Fruit fly (Drosophila melanogaster): ENCODE measurements around the gene Nnp-1.

Nnp-1 gene

DNA sequence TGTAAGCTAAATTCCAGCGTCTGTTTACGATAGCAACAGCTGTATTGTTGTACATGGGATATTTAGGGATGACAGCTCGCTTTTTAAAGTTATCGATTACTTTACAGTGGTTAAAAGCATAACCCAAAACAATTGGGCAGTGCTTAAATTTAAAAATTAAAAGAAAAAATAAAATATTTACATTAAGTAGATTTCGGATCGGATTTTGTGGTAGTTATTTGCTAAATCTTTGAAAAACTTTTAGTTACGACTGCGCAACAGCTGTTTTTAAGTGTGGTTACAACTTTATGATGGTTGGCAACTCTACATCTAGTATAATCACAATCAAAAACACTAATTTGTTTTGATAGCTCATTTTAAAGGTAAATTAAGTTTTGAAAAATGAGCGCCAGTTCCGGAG lies 21.3 kb upstream of the Nnp-1 start, which contains the start of the genes Ing5 and CG7099 (continued):
- TF ChIP-seq fkh (GFP tag; optimal IDR thresholded peaks at IDR 0.05) (peak; percentile 95), Sox14 (GFP tag; optimal IDR thresholded peaks at IDR 0.05) (peak; percentile 95), Smox (GFP tag; optimal IDR thresholded peaks at IDR 0.05) (peak; percentile 95), Gug (GFP tag; IDR thresholded peaks at IDR 0.05) (peak; percentile 93), CG6808 (GFP tag; optimal IDR thresholded peaks at IDR 0.05) (peak; percentile 80), lz (GFP tag; optimal IDR thresholded peaks at IDR 0.05) (peak; percentile 96), salr (GFP tag; optimal IDR thresholded peaks at IDR 0.05) (peak; percentile 88 to 92), CG3919 (GFP tag; optimal IDR thresholded peaks at IDR 0.05) (peak; percentile 96), Sox15 (GFP tag; optimal IDR thresholded peaks at IDR 0.05) (peak; percentile 94), Ets21C (GFP tag; optimal IDR thresholded peaks at IDR 0.05) (peak; percentile 93), CG6276 (GFP tag; optimal IDR thresholded peaks at IDR 0.05) (no peak), esn (GFP tag; optimal IDR thresholded peaks at IDR 0.05) (peak; percentile 97), Hr39 (GFP tag; optimal IDR thresholded peaks at IDR 0.05) (peak; percentile 95), CG3032 (tag; optimal IDR thresholded peaks at IDR 0.05) (peak; percentile 94), dac (GFP tag; optimal IDR thresholded peaks at IDR 0.05) (peak; percentile 88), CG11294 (GFP tag; IDR thresholded peaks at IDR 0.05) (peak; percentile 90), CG11902 (GFP tag; optimal IDR thresholded peaks at IDR 0.05) (peak; percentile 94), Blimp-1 (GFP tag; optimal IDR thresholded peaks at IDR 0.05) (peak; percentile 78), CG8632 (GFP tag; optimal IDR thresholded peaks at IDR 0.05) (peak; percentile 95), CG15336 (GFP tag; IDR thresholded peaks at IDR 0.05) (peak; percentile 89), spab (GFP tag; optimal IDR thresholded peaks at IDR 0.05) (no peak), OdsH (GFP tag; optimal IDR thresholded peaks at IDR 0.05) (peak; percentile 97), CG32006 (GFP tag; optimal IDR thresholded peaks at IDR 0.05) (peak; percentile 94), acj6 (GFP tag; optimal IDR thresholded peaks at IDR 0.05) (peak; percentile 97)

DNA sequence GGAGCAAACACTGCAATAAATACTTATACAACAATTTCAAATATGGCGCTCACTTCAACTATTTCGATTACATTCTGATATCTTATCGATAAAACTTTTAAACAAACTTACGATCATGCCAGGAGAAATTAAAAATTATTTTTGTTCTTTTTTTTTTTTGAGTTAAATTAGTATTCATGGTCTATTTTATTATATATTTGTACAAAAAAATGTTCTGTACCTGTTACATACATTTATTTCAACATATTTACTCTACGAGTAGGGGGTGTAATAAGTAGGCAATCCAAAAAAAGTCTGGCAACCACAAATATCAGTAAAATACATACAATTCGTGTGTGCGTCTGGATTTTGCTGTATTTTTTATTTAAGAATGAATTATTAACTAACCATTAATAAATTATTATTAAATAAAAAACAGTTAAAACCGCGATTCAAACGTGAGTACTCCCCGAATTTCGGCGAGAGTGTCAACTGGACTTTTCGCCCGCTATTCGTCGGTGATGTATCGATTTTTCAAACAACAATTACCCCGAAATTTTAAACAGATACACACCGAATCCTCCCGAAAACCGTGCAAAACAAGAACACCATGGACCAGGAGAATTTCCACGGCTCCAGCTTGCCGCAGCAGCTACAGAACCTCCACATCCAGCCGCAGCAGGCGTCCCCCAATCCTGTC lies 16.5 kb upstream of the Nnp-1 start, which contains the start of gene loqs:
Gene loqs, plus strand, starts transcription at position 302 of the 679 bp plus-strand sequence.
- no peak for TF ChIP-seq CG11902 (GFP tag; optimal IDR thresholded peaks at IDR 0.05)
- no peak for TF ChIP-seq fd85E (GFP tag; optimal IDR thresholded peaks at IDR 0.05)
- no peak for TF ChIP-seq pdm3 (GFP tag; optimal IDR thresholded peaks at IDR 0.05)
- TF ChIP-seq CG10631 (GFP tag; optimal IDR thresholded peaks at IDR 0.05): peak; percentile 3
- TF ChIP-seq acj6 (GFP tag; optimal IDR thresholded peaks at IDR 0.05): peak; percentile 3
- TF ChIP-seq esn (GFP tag; optimal IDR thresholded peaks at IDR 0.05): peak; percentile 23
- TF ChIP-seq CG9139 (GFP tag; optimal IDR thresholded peaks at IDR 0.05): no peak
- no peak for TF ChIP-seq CG16779 (tag; optimal IDR thresholded peaks at IDR 0.05)
- TF ChIP-seq dsx (GFP tag; optimal IDR thresholded peaks at IDR 0.05; ENCODE audit: poor library complexity, severe bottlenecking): no peak

DNA sequence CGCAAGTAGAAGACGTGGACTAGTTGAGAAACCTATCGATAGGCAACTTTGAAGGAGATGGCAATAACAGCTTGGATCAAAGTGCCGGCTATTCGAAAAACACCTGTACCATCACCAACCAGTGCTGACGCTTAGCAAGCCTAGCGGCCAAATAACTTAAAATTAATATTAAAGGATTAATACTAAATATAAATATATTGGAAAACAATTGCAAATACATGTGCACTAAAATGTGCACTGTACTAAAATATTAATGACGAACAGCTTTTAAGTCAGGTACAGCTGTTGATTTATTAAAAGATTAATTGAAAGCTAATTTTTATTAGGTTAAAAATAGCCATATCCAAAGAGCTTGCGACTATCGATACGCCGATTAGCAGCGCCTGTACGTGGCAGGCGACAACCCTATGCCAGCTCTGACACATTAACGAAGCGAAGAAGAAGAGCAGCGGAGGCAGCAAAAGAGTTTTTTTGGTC lies 12.5 kb upstream of the Nnp-1 start, which contains the start of the genes CG9302 and beta'COP:
Gene CG9302, minus strand, starts transcription at position 51 of the 477 bp plus-strand sequence.
Gene beta'COP, plus strand, starts transcription at position 415 of the 477 bp plus-strand sequence.
- TF ChIP-seq fd85E (GFP tag; optimal IDR thresholded peaks at IDR 0.05): no peak
- TF ChIP-seq ss (GFP tag; optimal IDR thresholded peaks at IDR 0.05): no peak
- no peak for TF ChIP-seq Sox102F (GFP tag; optimal IDR thresholded peaks at IDR 0.05)
- TF ChIP-seq Gug (GFP tag; IDR thresholded peaks at IDR 0.05): peak; percentile 47
- TF ChIP-seq vri (GFP tag; optimal IDR thresholded peaks at IDR 0.05): no peak
- no peak for TF ChIP-seq CG6808 (GFP tag; optimal IDR thresholded peaks at IDR 0.05)
- no peak for TF ChIP-seq CG3919 (GFP tag; optimal IDR thresholded peaks at IDR 0.05)
- TF ChIP-seq Eip75B (GFP tag; optimal IDR thresholded peaks at IDR 0.05): no peak
- TF ChIP-seq pdm3 (GFP tag; optimal IDR thresholded peaks at IDR 0.05): no peak
- no peak for TF ChIP-seq Smox (GFP tag; optimal IDR thresholded peaks at IDR 0.05)
- TF ChIP-seq Eip93F (GFP tag; optimal IDR thresholded peaks at IDR 0.05): peak; percentile 21
- TF ChIP-seq OdsH (GFP tag; optimal IDR thresholded peaks at IDR 0.05): peak; percentile 74
- peak; percentile 45 for TF ChIP-seq CG6792 (GFP tag; optimal IDR thresholded peaks at IDR 0.05)
- TF ChIP-seq CG15336 (GFP tag; IDR thresholded peaks at IDR 0.05): no peak
- TF ChIP-seq CG6854 (GFP tag; optimal IDR thresholded peaks at IDR 0.05): no peak
- peak; percentile 80 for TF ChIP-seq achi (GFP tag; optimal IDR thresholded peaks at IDR 0.05)
- peak; percentile 72 for TF ChIP-seq acj6 (GFP tag; optimal IDR thresholded peaks at IDR 0.05)
- no peak for TF ChIP-seq CG6163 (GFP tag; IDR thresholded peaks at IDR 0.05)
- TF ChIP-seq dsx (GFP tag; optimal IDR thresholded peaks at IDR 0.05; ENCODE audit: poor library complexity, severe bottlenecking): peak; percentile 56
- TF ChIP-seq Ets21C (GFP tag; optimal IDR thresholded peaks at IDR 0.05): no peak
- TF ChIP-seq CG8319 (GFP tag; optimal IDR thresholded peaks at IDR 0.05): no peak
- no peak for TF ChIP-seq spab (GFP tag; optimal IDR thresholded peaks at IDR 0.05)
- peak; percentile 55 for TF ChIP-seq CG11902 (GFP tag; optimal IDR thresholded peaks at IDR 0.05)
- no peak for TF ChIP-seq CG32006 (GFP tag; optimal IDR thresholded peaks at IDR 0.05)
- TF ChIP-seq Hr38 (GFP tag; optimal IDR thresholded peaks at IDR 0.05): no peak
- TF ChIP-seq svp (GFP tag): no peak
- no peak for TF ChIP-seq Lpt (GFP tag; optimal IDR thresholded peaks at IDR 0.05)
- no peak for TF ChIP-seq CG10669 (GFP tag; optimal IDR thresholded peaks at IDR 0.05)
- no peak for TF ChIP-seq salr (GFP tag; optimal IDR thresholded peaks at IDR 0.05)

All from whole organism, prepupa.